Fruit fly (Drosophila melanogaster): ENCODE measurements around the gene CG10096.

dm6 chr3R:12405928-12406234 lies 10.1 kb upstream of the CG10096 start, which contains the start of gene Cyp9f2:
- TF ChIP-seq Dll (GFP tag; IDR thresholded peaks at IDR 0.05; ENCODE audit: partially characterized antibody) = no peak
- TF ChIP-seq CG15479 (GFP tag; optimal IDR thresholded peaks at IDR 0.05) = no peak
- no peak for TF ChIP-seq CG1603 (tag; optimal IDR thresholded peaks at IDR 0.05)
- no peak for TF ChIP-seq grn (GFP tag; optimal IDR thresholded peaks at IDR 0.05)
- TF ChIP-seq ttk (GFP tag; IDR thresholded peaks at IDR 0.05) = no peak
- no peak for TF ChIP-seq dmrt11E (tag; optimal IDR thresholded peaks at IDR 0.05)
- TF ChIP-seq Meics (GFP tag; optimal IDR thresholded peaks at IDR 0.05) = no peak
- no peak for TF ChIP-seq Hr39 (optimal IDR thresholded peaks at IDR 0.05)
- no peak for TF ChIP-seq lmd (GFP tag; IDR thresholded peaks at IDR 0.05)
